Fruit fly (Drosophila melanogaster) whole organism, prepupa: ENCODE data around the gene JMJD5.

Source experiments
- Blimp-1 ChIP-seq: fragments of 200-800 bp; sonication (Bioruptor generic); optimal IDR thresholded peaks from 3 replicates; lab custom pipeline; 2017; ENCODE audit warnings: missing biosample characterization, missing genetic modification characterization, mild to moderate bottlenecking, moderate library complexity, missing genetic modification reagents
- CG10631 ChIP-seq: fragments of 200-800 bp; sonication (Bioruptor generic); optimal IDR thresholded peaks from 2 replicates; lab custom pipeline; 2016; ENCODE audit warnings: missing biosample characterization, missing genetic modification characterization
- CG10669 ChIP-seq: fragments of 200-800 bp; sonication (Bioruptor generic); optimal IDR thresholded peaks from 3 replicates; lab custom pipeline; 2018; ENCODE audit warnings: missing biosample characterization, mild to moderate bottlenecking, missing genetic modification characterization, moderate library complexity
- CG11294 ChIP-seq: fragments of 200-800 bp; sonication (Bioruptor generic); IDR thresholded peaks from 2 replicates; pipeline ENCODE4 v1.3.6; 2022; ENCODE audit warnings: missing biosample characterization, missing genetic modification characterization
- CG11762 ChIP-seq: fragments of 200-800 bp; sonication (Bioruptor generic); optimal IDR thresholded peaks from 3 replicates; lab custom pipeline; 2016; ENCODE audit warnings: missing biosample characterization, missing genetic modification characterization; ENCODE audit not compliant: insufficient read depth
- CG31627 ChIP-seq: fragments of 200-800 bp; sonication (Bioruptor generic); optimal IDR thresholded peaks from 3 replicates; lab custom pipeline; 2016; ENCODE audit warnings: missing biosample characterization, missing genetic modification characterization
- CG32006 ChIP-seq: fragments of 200-800 bp; sonication (Bioruptor generic); optimal IDR thresholded peaks from 3 replicates; lab custom pipeline; 2017; ENCODE audit warnings: missing biosample characterization, mild to moderate bottlenecking, missing genetic modification characterization
- CG4318 ChIP-seq: fragments of 200-800 bp; sonication (Bioruptor generic); optimal IDR thresholded peaks from 3 replicates; lab custom pipeline; 2017; ENCODE audit warnings: missing biosample characterization, mild to moderate bottlenecking, missing genetic modification characterization
- CG6163 ChIP-seq: fragments of 200-800 bp; sonication (Bioruptor generic); IDR thresholded peaks from 3 replicates; pipeline ENCODE4 v1.3.6; 2022; ENCODE audit warnings: missing biosample characterization, missing genetic modification characterization
- CG6276 ChIP-seq: fragments of 200-800 bp; sonication (Bioruptor generic); optimal IDR thresholded peaks from 2 replicates; lab custom pipeline; 2017; ENCODE audit warnings: missing biosample characterization, mild to moderate bottlenecking, missing genetic modification characterization
- CG6808 ChIP-seq: fragments of 200-800 bp; sonication (Bioruptor generic); optimal IDR thresholded peaks from 3 replicates; lab custom pipeline; 2017; ENCODE audit warnings: missing biosample characterization, missing genetic modification characterization, mild to moderate bottlenecking, moderate library complexity, missing genetic modification reagents
- CG6854 ChIP-seq: fragments of 200-800 bp; sonication (Bioruptor generic); optimal IDR thresholded peaks from 2 replicates; lab custom pipeline; 2017; ENCODE audit warnings: missing biosample characterization, mild to moderate bottlenecking, missing genetic modification characterization
- CG7368 ChIP-seq: fragments of 200-800 bp; sonication (Bioruptor generic); optimal IDR thresholded peaks from 3 replicates; lab custom pipeline; 2016; ENCODE audit warnings: missing biosample characterization, missing genetic modification characterization
- CG8119 ChIP-seq: fragments of 200-800 bp; sonication (Bioruptor generic); IDR thresholded peaks from 3 replicates; pipeline ENCODE4 v1.3.6; 2022; ENCODE audit warnings: missing biosample characterization, missing genetic modification characterization
- CG8319 ChIP-seq: fragments of 200-800 bp; sonication (Bioruptor generic); optimal IDR thresholded peaks from 3 replicates; lab custom pipeline; 2016; ENCODE audit warnings: missing biosample characterization, missing genetic modification characterization
- CG8632 ChIP-seq: fragments of 200-800 bp; sonication (Bioruptor generic); optimal IDR thresholded peaks from 3 replicates; lab custom pipeline; 2016; ENCODE audit warnings: missing biosample characterization, missing genetic modification characterization
- CG9139 ChIP-seq: fragments of 200-800 bp; sonication (Bioruptor generic); optimal IDR thresholded peaks from 3 replicates; lab custom pipeline; 2017; ENCODE audit warnings: missing biosample characterization, mild to moderate bottlenecking, missing genetic modification characterization
- Eip75B ChIP-seq: fragments of 200-800 bp; sonication (Bioruptor generic); optimal IDR thresholded peaks from 3 replicates; lab custom pipeline; 2016; ENCODE audit warnings: missing biosample characterization, missing genetic modification characterization
- Ets21C ChIP-seq: fragments of 200-800 bp; sonication (Bioruptor generic); optimal IDR thresholded peaks from 3 replicates; lab custom pipeline; 2016; ENCODE audit warnings: missing biosample characterization, missing genetic modification characterization
- Ets96B ChIP-seq: fragments of 200-800 bp; optimal IDR thresholded peaks from 2 replicates; lab custom pipeline; 2019; ENCODE audit warnings: missing biosample characterization, mild to moderate bottlenecking, missing genetic modification characterization, moderate library complexity
- Gug ChIP-seq: fragments of 200-800 bp; sonication (Bioruptor generic); IDR thresholded peaks from 2 replicates; pipeline ENCODE4 v1.3.6; 2022; ENCODE audit warnings: missing biosample characterization, missing genetic modification characterization
- Hr38 ChIP-seq: sonication (Bioruptor generic); optimal IDR thresholded peaks from 2 replicates; lab custom pipeline; 2016; ENCODE audit warnings: missing biosample characterization, missing genetic modification characterization
- Hr39 ChIP-seq: fragments of 200-800 bp; sonication (Bioruptor generic); optimal IDR thresholded peaks from 2 replicates; lab custom pipeline; 2016; ENCODE audit warnings: missing biosample characterization, missing genetic modification characterization
- Hr4 ChIP-seq: fragments of 200-800 bp; sonication (Bioruptor generic); optimal IDR thresholded peaks from 3 replicates; lab custom pipeline; 2016; ENCODE audit warnings: missing biosample characterization, missing genetic modification characterization
- Lpt ChIP-seq: fragments of 200-800 bp; sonication (Bioruptor generic); optimal IDR thresholded peaks from 3 replicates; lab custom pipeline; 2016; ENCODE audit warnings: missing biosample characterization, missing genetic modification characterization
- Met ChIP-seq: fragments of 200-800 bp; sonication (Bioruptor generic); optimal IDR thresholded peaks from 3 replicates; lab custom pipeline; 2016; ENCODE audit warnings: missing biosample characterization, missing genetic modification characterization
- OdsH ChIP-seq: fragments of 200-800 bp; sonication (Bioruptor generic); optimal IDR thresholded peaks from 3 replicates; lab custom pipeline; 2016; ENCODE audit warnings: missing biosample characterization, missing genetic modification characterization
- Sox102F ChIP-seq: fragments of 200-800 bp; sonication (Bioruptor generic); optimal IDR thresholded peaks from 2 replicates; lab custom pipeline; 2016; ENCODE audit warnings: missing biosample characterization, mild to moderate bottlenecking, missing genetic modification characterization
- Sox14 ChIP-seq: fragments of 200-800 bp; sonication (Bioruptor generic); optimal IDR thresholded peaks from 3 replicates; lab custom pipeline; 2016; ENCODE audit warnings: missing biosample characterization, missing genetic modification characterization
- achi ChIP-seq: fragments of 200-800 bp; sonication (Bioruptor generic); optimal IDR thresholded peaks from 3 replicates; lab custom pipeline; 2016; ENCODE audit warnings: missing biosample characterization, missing genetic modification characterization
- acj6 ChIP-seq: fragments of 200-800 bp; sonication (Bioruptor generic); optimal IDR thresholded peaks from 3 replicates; lab custom pipeline; 2016; ENCODE audit warnings: missing biosample characterization, missing genetic modification characterization
- cyc ChIP-seq: fragments of 200-800 bp; sonication (Bioruptor generic); optimal IDR thresholded peaks from 3 replicates; lab custom pipeline; 2016; ENCODE audit warnings: missing biosample characterization, missing genetic modification characterization
- dac ChIP-seq: fragments of 200-800 bp; sonication (Bioruptor generic); optimal IDR thresholded peaks from 2 replicates; lab custom pipeline; 2017; ENCODE audit warnings: missing biosample characterization, mild to moderate bottlenecking, missing genetic modification characterization
- dsx ChIP-seq: fragments of 200-800 bp; optimal IDR thresholded peaks from 3 replicates; lab custom pipeline; 2019; ENCODE audit warnings: missing biosample characterization, mild to moderate bottlenecking, missing genetic modification characterization, moderate library complexity; ENCODE audit not compliant: poor library complexity, severe bottlenecking
- eg ChIP-seq: fragments of 200-800 bp; sonication (Bioruptor generic); IDR thresholded peaks from 3 replicates; pipeline ENCODE4 v1.3.6; 2022; ENCODE audit warnings: missing biosample characterization, missing genetic modification characterization
- fd59A ChIP-seq: fragments of 200-800 bp; sonication (Bioruptor generic); optimal IDR thresholded peaks from 2 replicates; lab custom pipeline; 2017; ENCODE audit warnings: missing biosample characterization, mild to moderate bottlenecking, missing genetic modification characterization, missing genetic modification reagents
- fd85E ChIP-seq: fragments of 200-800 bp; sonication (Bioruptor generic); optimal IDR thresholded peaks from 3 replicates; lab custom pipeline; 2016; ENCODE audit warnings: missing biosample characterization, missing genetic modification characterization
- fkh ChIP-seq: fragments of 200-800 bp; sonication (Bioruptor generic); optimal IDR thresholded peaks from 3 replicates; lab custom pipeline; 2017; ENCODE audit warnings: missing biosample characterization, mild to moderate bottlenecking, missing genetic modification characterization, moderate library complexity
- lz ChIP-seq: fragments of 200-800 bp; sonication (Bioruptor generic); optimal IDR thresholded peaks from 3 replicates; lab custom pipeline; 2016; ENCODE audit warnings: missing biosample characterization, missing genetic modification characterization
- pdm3 ChIP-seq: fragments of 200-800 bp; sonication (Bioruptor generic); optimal IDR thresholded peaks from 3 replicates; lab custom pipeline; 2016; ENCODE audit warnings: missing biosample characterization, missing genetic modification characterization
- salr ChIP-seq, 2 experiments: fragments of 200-800 bp; sonication (Bioruptor generic); optimal IDR thresholded peaks; 3 replicates each; lab custom pipeline; 2016 to 2018; ENCODE audit warnings: missing biosample characterization in 2 of 2, missing genetic modification characterization in 2 of 2, mild to moderate bottlenecking in 1 of 2
- spab ChIP-seq: fragments of 200-800 bp; sonication (Bioruptor generic); optimal IDR thresholded peaks from 2 replicates; lab custom pipeline; 2017; ENCODE audit warnings: missing biosample characterization, mild to moderate bottlenecking, missing genetic modification characterization, missing genetic modification reagents
- ss ChIP-seq, 2 experiments: fragments of 200-800 bp; sonication (Bioruptor generic); optimal IDR thresholded peaks; 2 replicates in 1 of 2; 3 replicates in 1 of 2; lab custom pipeline; 2017 to 2018; ENCODE audit warnings: mild to moderate bottlenecking in 2 of 2, missing biosample characterization in 2 of 2, missing genetic modification characterization in 2 of 2, moderate library complexity in 1 of 2
- topi ChIP-seq: fragments of 200-800 bp; sonication (Bioruptor generic); optimal IDR thresholded peaks from 3 replicates; lab custom pipeline; 2016; ENCODE audit warnings: missing biosample characterization, missing genetic modification characterization
- vri ChIP-seq: fragments of 200-800 bp; sonication (Bioruptor generic); optimal IDR thresholded peaks from 3 replicates; lab custom pipeline; 2016; ENCODE audit warnings: missing biosample characterization, mild to moderate bottlenecking, missing genetic modification characterization

JMJD5 gene

dm6 chr3L:793733-794320, 47.3 kb downstream of the JMJD5 start (continued):
- TF ChIP-seq CG4318 (GFP tag; lab: Kevin White, UChicago) = peak; percentile 55
- no peak for TF ChIP-seq Blimp-1 (GFP tag; lab: Kevin White, UChicago)
- peak; percentile 55 for TF ChIP-seq OdsH (GFP tag; lab: Kevin White, UChicago)
- TF ChIP-seq Eip75B (GFP tag; lab: Kevin White, UChicago) = no peak
- no peak for TF ChIP-seq CG11762
- TF ChIP-seq Gug (GFP tag; lab: Robert Waterston, UW) = 0 out of 2 replicates have a peak, but pooled peaks have one; percentile 28
- TF ChIP-seq CG10631 = peak; percentile 6
- peak; percentile 24 for TF ChIP-seq acj6
- peak; percentile 38 for TF ChIP-seq pdm3 (GFP tag; lab: Kevin White, UChicago)
- peak; percentile 10 for TF ChIP-seq Lpt (GFP tag; lab: Kevin White, UChicago)
- TF ChIP-seq fd85E = no peak
- TF ChIP-seq CG10669 (GFP tag; lab: Kevin White, UChicago) = no peak
- TF ChIP-seq ss (GFP tag; optimal IDR thresholded peaks at IDR 0.05; lab: Kevin White, UChicago) = no peak

DNA sequence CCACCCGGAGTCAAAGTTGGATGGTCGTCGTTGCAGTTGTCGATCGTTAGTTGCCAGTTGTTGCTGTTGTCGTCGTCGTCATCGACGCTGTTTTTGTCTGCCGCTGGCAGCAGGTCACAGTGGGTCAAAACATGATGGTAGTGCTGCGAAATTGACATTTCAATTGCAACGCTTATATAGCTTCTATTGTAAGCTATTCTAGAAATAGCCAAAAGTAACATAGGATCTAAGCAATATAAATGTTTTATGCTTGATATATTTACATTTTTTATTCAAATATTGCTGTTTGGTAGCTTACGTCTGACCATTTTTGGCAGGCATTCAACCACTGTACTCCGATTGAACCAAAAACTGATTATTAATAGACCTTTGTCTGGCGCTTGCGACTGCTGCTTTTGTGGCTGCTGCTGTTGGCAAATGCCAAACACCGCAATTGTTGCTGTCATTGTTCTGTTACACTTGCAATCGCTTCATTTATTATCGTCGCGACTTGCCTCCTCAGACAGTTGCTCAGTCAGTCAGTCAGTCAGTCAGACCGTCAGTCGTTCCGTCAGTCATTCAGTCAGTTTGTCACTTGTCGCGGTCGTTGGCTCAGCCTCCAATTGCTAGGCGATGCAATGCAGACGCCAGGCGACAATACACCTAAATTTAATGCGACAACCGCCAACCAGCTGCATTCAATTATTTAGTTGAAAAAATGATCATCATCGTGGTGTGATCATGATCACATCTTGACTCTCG, 49.7 kb downstream of the JMJD5 start:
- TF ChIP-seq CG10631 = peak; percentile 66
- TF ChIP-seq CG8119 = peak; percentile 82
- peak; percentile 52 for TF ChIP-seq Ets21C (GFP tag; lab: Kevin White, UChicago)
- TF ChIP-seq fd85E = no peak
- TF ChIP-seq spab (GFP tag; lab: Kevin White, UChicago) = peak; percentile 39
- TF ChIP-seq Lpt (GFP tag; lab: Kevin White, UChicago) = peak; percentile 18
- TF ChIP-seq Hr4 = peak; percentile 83
- peak; percentile 39 for TF ChIP-seq CG6854 (GFP tag; lab: Kevin White, UChicago)
- peak; percentile 39 for TF ChIP-seq Hr38
- TF ChIP-seq fd59A (GFP tag; lab: Kevin White, UChicago) = peak; percentile 34
- TF ChIP-seq CG8632 (GFP tag; lab: Kevin White, UChicago) = peak; percentile 41
- peak; percentile 55 for TF ChIP-seq Hr39 (GFP tag; lab: Kevin White, UChicago)
- TF ChIP-seq Ets96B (tag; lab: Kevin White, UChicago) = peak; percentile 59
- peak in 1 of 2 experiments; percentile 47 for TF ChIP-seq salr (GFP tag; optimal IDR thresholded peaks at IDR 0.05; lab: Kevin White, UChicago)
- TF ChIP-seq CG10669 (GFP tag; lab: Kevin White, UChicago) = peak; percentile 49
- peak; percentile 85 for TF ChIP-seq Sox14 (GFP tag; lab: Kevin White, UChicago)
- TF ChIP-seq pdm3 (GFP tag; lab: Kevin White, UChicago) = peak; percentile 76
- TF ChIP-seq CG32006 (GFP tag; lab: Kevin White, UChicago) = peak; percentile 80
- TF ChIP-seq CG31627 = peak; percentile 61
- TF ChIP-seq CG4318 (GFP tag; lab: Kevin White, UChicago) = peak; percentile 65
- TF ChIP-seq CG7368 = peak; percentile 52
- peak; percentile 58 for TF ChIP-seq dac (GFP tag; lab: Kevin White, UChicago)
- peak; percentile 65 for TF ChIP-seq Sox102F (GFP tag; lab: Kevin White, UChicago)
- TF ChIP-seq CG8319 (GFP tag; lab: Kevin White, UChicago) = peak; percentile 17
- no peak for TF ChIP-seq CG9139 (GFP tag; lab: Kevin White, UChicago)
- peak; percentile 36 for TF ChIP-seq CG6808 (GFP tag; lab: Kevin White, UChicago)
- TF ChIP-seq OdsH (GFP tag; lab: Kevin White, UChicago) = peak; percentile 74
- TF ChIP-seq Blimp-1 (GFP tag; lab: Kevin White, UChicago) = no peak
- peak; percentile 9 for TF ChIP-seq dsx (GFP tag; lab: Kevin White, UChicago)
- peak; percentile 65 for TF ChIP-seq Met (GFP tag; lab: Kevin White, UChicago)
- peak; percentile 69 for TF ChIP-seq achi (GFP tag; lab: Kevin White, UChicago)
- peak; percentile 69 for TF ChIP-seq CG6276
- peak; percentile 67 for TF ChIP-seq Eip75B (GFP tag; lab: Kevin White, UChicago)
- no peak for TF ChIP-seq fkh
- TF ChIP-seq CG11294 (GFP tag; lab: Robert Waterston, UW) = peak; percentile 63; the same call in 1 of the 2 replicates
- TF ChIP-seq eg (GFP tag; lab: Robert Waterston, UW) = peak; percentile 75
- TF ChIP-seq vri (GFP tag; lab: Kevin White, UChicago) = peak; percentile 29
- peak; percentile 62 for TF ChIP-seq CG11762
- TF ChIP-seq CG6163 (GFP tag; lab: Robert Waterston, UW) = peak; percentile 73; the same call in 2 of the 3 replicates
- TF ChIP-seq topi = peak; percentile 61
- TF ChIP-seq lz = peak; percentile 63
- peak; percentile 54 for TF ChIP-seq cyc (GFP tag; lab: Kevin White, UChicago)
- TF ChIP-seq ss (GFP tag; optimal IDR thresholded peaks at IDR 0.05; lab: Kevin White, UChicago) = peak; percentile 20 to 35
